Worm (Caenorhabditis elegans) whole organism, midembryonic: ENCODE results near the gene unc-31.

Experiments used
- cog-1 ChIP-seq: sonication (generic microtip); optimal IDR thresholded peaks from 2 replicates; lab custom pipeline; 2016; ENCODE audit warnings: missing genetic modification characterization, missing compliant biosample characterization
- ztf-29 ChIP-seq: fragments of 200-800 bp; sonication (Bioruptor generic); IDR thresholded peaks from 2 replicates; pipeline ENCODE4 v1.3.6; 2022; ENCODE audit warnings: missing genetic modification reagents, missing genetic modification characterization, missing compliant biosample characterization

DNA sequence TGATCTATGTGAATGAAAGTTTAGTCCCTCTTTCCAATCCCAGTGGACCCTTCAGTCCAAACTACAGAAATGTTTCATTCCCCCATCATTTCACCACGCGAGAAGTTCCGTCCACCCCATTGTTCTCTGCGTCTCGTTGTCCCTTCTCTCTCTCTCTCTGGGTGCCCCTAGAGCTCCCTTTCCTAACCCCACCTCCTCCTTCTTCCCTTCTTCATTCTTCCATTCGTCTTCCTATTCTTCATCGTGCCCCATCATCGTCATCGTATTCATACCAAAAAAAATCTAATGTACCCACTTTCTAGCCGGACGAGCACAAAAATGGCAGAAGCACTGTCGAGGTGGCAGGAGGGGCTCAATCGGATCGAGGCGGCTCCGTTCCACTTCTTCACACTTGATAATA is 62.5 kb downstream of the unc-31 start, which contains the start of gene M02B1.3:
- no peak for TF ChIP-seq cog-1
- TF ChIP-seq ztf-29 (GFP tag; lab: Robert Waterston, UW) = no peak
